Worm (Caenorhabditis elegans): ENCODE measurements around the gene denn-4.

ce11 chrIV:1908921-1909320 is 14.9 kb upstream of the denn-4 start:
- TF ChIP-seq cog-1 (tag; optimal IDR thresholded peaks at IDR 0.05): no peak
- TF ChIP-seq tab-1 (GFP tag; IDR thresholded peaks at IDR 0.05): no peak
- no peak for TF ChIP-seq flt-1 (GFP tag; IDR thresholded peaks at IDR 0.05)
- no peak for TF ChIP-seq med-1 (GFP tag; optimal IDR thresholded peaks at IDR 0.05; ENCODE audit: insufficient read depth)
